Worm (Caenorhabditis elegans) whole organism, L4 larva: ENCODE results near the gene R09E12.9.

Experiments used
- F37D6.2 ChIP-seq: sonication (generic microtip); optimal IDR thresholded peaks from 2 replicates; lab custom pipeline; 2016; ENCODE audit warnings: mild to moderate bottlenecking, missing genetic modification characterization, missing compliant biosample characterization
- Y48G9A.11 ChIP-seq: fragments of 200-800 bp; sonication (Bioruptor generic); IDR thresholded peaks from 2 replicates; pipeline ENCODE4 v1.3.6; 2022; ENCODE audit warnings: missing genetic modification reagents, missing genetic modification characterization, missing compliant biosample characterization
- ces-1 ChIP-seq: fragments of 150-350 bp; sonication (generic microtip); optimal IDR thresholded peaks from 4 replicates; lab custom pipeline; 2014; ENCODE audit warnings: missing biosample characterization, missing genetic modification reagents, missing genetic modification characterization
- daf-16 ChIP-seq, 3 experiments: sonication (generic microtip); optimal IDR thresholded peaks; 2 replicates each; lab custom pipeline; 2016 to 2017; ENCODE audit warnings: missing genetic modification characterization in 3 of 3, missing genetic modification reagents in 3 of 3, mild to moderate bottlenecking in 2 of 3, missing compliant biosample characterization in 2 of 3, missing biosample characterization in 1 of 3, moderate library complexity in 1 of 3
- egl-27 ChIP-seq: sonication (generic microtip); optimal IDR thresholded peaks from 3 replicates; lab custom pipeline; 2017; ENCODE audit warnings: missing biosample characterization, missing genetic modification reagents, missing genetic modification characterization
- lim-7 ChIP-seq: fragments of 200-800 bp; sonication (Bioruptor generic); IDR thresholded peaks from 2 replicates; pipeline ENCODE4 v1.3.6; 2022; ENCODE audit warnings: missing genetic modification characterization, missing compliant biosample characterization
- lin-39 ChIP-seq: fragments of 150-350 bp; optimal IDR thresholded peaks from 2 replicates; lab custom pipeline; 2014; ENCODE audit warnings: missing biosample characterization, missing genetic modification reagents, missing genetic modification characterization
- lsy-2 ChIP-seq, 2 experiments: fragments of 150-350 bp in 1 of 2; sonication (generic microtip) in 1 of 2; optimal IDR thresholded peaks; 2 replicates each; lab custom pipeline; 2014 to 2017; ENCODE audit warnings: missing biosample characterization in 2 of 2, missing genetic modification characterization in 2 of 2
- nhr-77 ChIP-seq: fragments of 150-350 bp; optimal IDR thresholded peaks from 2 replicates; lab custom pipeline; 2014; ENCODE audit warnings: missing biosample characterization, missing genetic modification characterization
- pha-4 ChIP-seq, 2 experiments: fragments of 150-350 bp in 1 of 2; fragments of 200-800 bp in 1 of 2; sonication (Bioruptor generic) in 1 of 2; IDR thresholded peaks in 1 of 2; optimal IDR thresholded peaks in 1 of 2; 2 replicates each; pipeline versions ENCODE4 v1.3.6 to Lab custom; 2014 to 2022; ENCODE audit warnings: missing genetic modification characterization in 2 of 2, missing genetic modification reagents in 2 of 2, missing biosample characterization in 1 of 2, missing compliant biosample characterization in 1 of 2
- zag-1 ChIP-seq: fragments of 150-350 bp; optimal IDR thresholded peaks from 2 replicates; lab custom pipeline; 2014; ENCODE audit warnings: missing biosample characterization, missing genetic modification characterization
- zip-2 ChIP-seq: fragments of 150-350 bp; optimal IDR thresholded peaks from 2 replicates; lab custom pipeline; 2014; ENCODE audit warnings: missing biosample characterization, missing genetic modification characterization

ce11 chrV:778339-778738, 939 bp downstream of the R09E12.9 start, which contains the start of gene srbc-59:
- TF ChIP-seq lin-39 (no peak), egl-27 (tag; lab: Kevin White, UChicago) (no peak), pha-4 (GFP tag; IDR thresholded peaks at IDR 0.05; lab: Robert Waterston, UW) (no peak), pha-4 (tag; optimal IDR thresholded peaks at IDR 0.05; lab: Kevin White, UChicago) (no peak), zag-1 (tag; lab: Kevin White, UChicago) (no peak), zip-2 (tag; lab: Kevin White, UChicago) (no peak), ces-1 (GFP tag; lab: Kevin White, UChicago) (no peak), daf-16 (GFP tag; optimal IDR thresholded peaks at IDR 0.05; lab: Kevin White, UChicago) (no peak), daf-16 (tag; optimal IDR thresholded peaks at IDR 0.05; lab: Kevin White, UChicago) (no peak), lim-7 (GFP tag; lab: Robert Waterston, UW) (no peak), nhr-77 (no peak), lsy-2 (tag; optimal IDR thresholded peaks at IDR 0.05; lab: Kevin White, UChicago) (no peak), F37D6.2 (tag; lab: Kevin White, UChicago) (no peak), Y48G9A.11 (no peak)
